Worm (Caenorhabditis elegans): Measurements from ENCODE around the gene rpb-8.

- TF ChIP-seq zag-1 (tag; optimal IDR thresholded peaks at IDR 0.05) (peak; percentile 40), snpc-4 (tag; optimal IDR thresholded peaks at IDR 0.05) (peak; percentile 71), unc-62 (GFP tag; optimal IDR thresholded peaks at IDR 0.05) (no peak), nhr-11 (tag; optimal IDR thresholded peaks at IDR 0.05) (no peak)
Observed at ce11 chrIII:4962886-4963285, 45.1 kb upstream of the rpb-8 start, which contains the start of gene C27F2.9.
